Worm (Caenorhabditis elegans) whole organism, early embryonic: ENCODE data around the gene srj-37.

Experiments used
- B0310.2 ChIP-seq: sonication (generic microtip); optimal IDR thresholded peaks from 2 replicates; lab custom pipeline; 2016; ENCODE audit warnings: mild to moderate bottlenecking, missing genetic modification characterization, missing compliant biosample characterization
- F13C5.2 ChIP-seq: sonication (generic microtip); optimal IDR thresholded peaks from 2 replicates; lab custom pipeline; 2017; ENCODE audit warnings: mild to moderate bottlenecking, missing genetic modification characterization, inconsistent platforms, missing compliant biosample characterization
- aly-1 ChIP-seq: sonication (generic microtip); optimal IDR thresholded peaks from 2 replicates; lab custom pipeline; 2016; ENCODE audit warnings: missing genetic modification characterization, missing compliant biosample characterization
- ama-1 ChIP-seq: fragments of 150-350 bp; optimal IDR thresholded peaks from 2 replicates; lab custom pipeline; 2014
- ceh-13 ChIP-seq: fragments of 200-800 bp; sonication (Bioruptor generic); optimal IDR thresholded peaks from 2 replicates; lab custom pipeline; 2018; ENCODE audit warnings: mild to moderate bottlenecking, missing genetic modification characterization, missing compliant biosample characterization
- ceh-36 ChIP-seq: sonication (generic microtip); optimal IDR thresholded peaks from 2 replicates; lab custom pipeline; 2016; ENCODE audit warnings: missing genetic modification characterization, inconsistent platforms, missing compliant biosample characterization
- ets-7 ChIP-seq: sonication (generic microtip); optimal IDR thresholded peaks from 2 replicates; lab custom pipeline; 2016; ENCODE audit warnings: missing genotype, missing genetic modification characterization, missing compliant biosample characterization
- flt-1 ChIP-seq: fragments of 200-800 bp; sonication (Bioruptor generic); IDR thresholded peaks from 2 replicates; pipeline ENCODE4 v1.3.6; 2022; ENCODE audit warnings: missing genetic modification characterization, missing compliant biosample characterization
- hmbx-1 ChIP-seq: sonication (generic microtip); optimal IDR thresholded peaks from 2 replicates; lab custom pipeline; 2016; ENCODE audit warnings: mild to moderate bottlenecking, missing genetic modification characterization, missing compliant biosample characterization
- hmg-4 ChIP-seq: fragments of 200-800 bp; sonication (Bioruptor generic); optimal IDR thresholded peaks from 2 replicates; lab custom pipeline; 2018; ENCODE audit warnings: mild to moderate bottlenecking, missing genetic modification characterization, missing compliant biosample characterization
- hnd-1 ChIP-seq: sonication (generic microtip); optimal IDR thresholded peaks from 2 replicates; lab custom pipeline; 2016; ENCODE audit warnings: missing genetic modification characterization, missing compliant biosample characterization
- pes-1 ChIP-seq: fragments of 200-800 bp; sonication (Bioruptor generic); IDR thresholded peaks from 2 replicates; pipeline ENCODE4 v1.3.6; 2022; ENCODE audit warnings: missing genetic modification reagents, missing genetic modification characterization, missing compliant biosample characterization
- scrt-1 ChIP-seq: fragments of 200-800 bp; sonication (Bioruptor generic); IDR thresholded peaks from 2 replicates; pipeline ENCODE4 v1.3.6; 2022; ENCODE audit warnings: missing genetic modification characterization, missing compliant biosample characterization
- sea-1 ChIP-seq: fragments of 200-800 bp; sonication (Bioruptor generic); conservative IDR thresholded peaks from 2 replicates; pipeline ENCODE4 v1.3.6; 2022; ENCODE audit warnings: missing genetic modification characterization, missing compliant biosample characterization
- tbx-11 ChIP-seq: fragments of 200-800 bp; sonication (Bioruptor generic); IDR thresholded peaks from 2 replicates; pipeline ENCODE4 v1.3.6; 2022; ENCODE audit warnings: missing genetic modification characterization, missing compliant biosample characterization
- tbx-37 ChIP-seq: fragments of 200-800 bp; sonication (Bioruptor generic); conservative IDR thresholded peaks from 2 replicates; pipeline ENCODE4 v1.3.6; 2022; ENCODE audit warnings: missing genetic modification reagents, missing genetic modification characterization, missing compliant biosample characterization
- tra-4 ChIP-seq: sonication (generic microtip); optimal IDR thresholded peaks from 2 replicates; lab custom pipeline; 2017; ENCODE audit warnings: missing genetic modification characterization, missing compliant biosample characterization

Gene srj-37

DNA sequence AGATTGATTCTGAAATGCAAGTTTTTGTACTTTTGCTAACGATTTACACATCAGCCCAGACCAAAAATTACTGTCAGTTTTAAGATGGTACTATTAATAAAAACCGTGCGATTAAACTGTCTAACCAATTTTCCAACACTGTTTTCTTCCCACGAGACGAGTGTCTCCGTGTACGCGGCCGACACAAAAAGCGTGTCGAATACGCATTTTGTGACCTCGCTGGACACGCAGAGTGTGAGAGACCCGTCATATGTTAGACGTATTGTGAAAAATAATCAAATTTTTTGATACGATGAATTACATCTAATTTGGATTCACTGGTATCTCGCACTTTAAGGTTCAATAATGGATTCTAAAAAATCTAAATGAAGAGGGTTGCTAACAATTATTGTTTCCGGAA is 2.8 kb upstream of the srj-37 start:
- TF ChIP-seq hmg-4 (GFP tag; lab: Kevin White, UChicago) (no peak), scrt-1 (no peak), flt-1 (GFP tag; lab: Robert Waterston, UW) (no peak), pes-1 (no peak), ceh-36 (tag; lab: Kevin White, UChicago) (no peak), tbx-11 (no peak), F13C5.2 (tag; lab: Kevin White, UChicago) (no peak), ceh-13 (GFP tag; lab: Kevin White, UChicago) (no peak), ets-7 (tag; lab: Kevin White, UChicago) (no peak), hnd-1 (tag; lab: Kevin White, UChicago) (no peak), ama-1 (lab: Kevin White, UChicago) (no peak), tbx-37 (GFP tag; lab: Robert Waterston, UW) (no peak), tra-4 (tag; lab: Kevin White, UChicago) (no peak), hmbx-1 (tag; lab: Kevin White, UChicago) (no peak), B0310.2 (no peak)

DNA sequence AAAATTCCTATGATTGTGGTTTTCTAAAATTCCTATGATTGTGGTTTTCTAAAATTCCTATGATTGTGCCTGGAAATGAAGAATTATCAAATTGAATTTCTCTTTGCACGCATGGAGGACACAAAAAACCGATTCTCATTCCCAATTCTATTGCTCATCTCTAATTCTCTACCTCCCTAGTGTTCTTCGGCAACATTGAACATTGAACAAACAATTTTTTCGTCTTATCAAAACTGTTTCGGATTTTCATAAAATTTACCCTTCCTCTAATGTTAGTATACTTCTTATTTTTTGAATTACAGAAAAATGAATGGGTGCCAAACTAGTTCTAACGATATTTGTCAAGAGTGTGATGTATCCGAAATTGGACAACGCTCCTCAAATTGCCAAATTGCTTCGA is 2.1 kb upstream of the srj-37 start, which contains the start of gene pals-31:
pals-31 (plus strand) TSS at position 301 of the 400 bp plus-strand sequence.
- TF ChIP-seq flt-1 (GFP tag; lab: Robert Waterston, UW) (no peak), hnd-1 (tag; lab: Kevin White, UChicago) (no peak), ama-1 (lab: Kevin White, UChicago) (no peak), B0310.2 (no peak), hmg-4 (GFP tag; lab: Kevin White, UChicago) (no peak), ceh-13 (GFP tag; lab: Kevin White, UChicago) (no peak), tbx-37 (GFP tag; lab: Robert Waterston, UW) (no peak), hmbx-1 (tag; lab: Kevin White, UChicago) (no peak), tbx-11 (no peak), F13C5.2 (tag; lab: Kevin White, UChicago) (no peak), aly-1 (tag; lab: Kevin White, UChicago) (no peak), scrt-1 (no peak), sea-1 (no peak), tra-4 (tag; lab: Kevin White, UChicago) (no peak), pes-1 (no peak), ceh-36 (tag; lab: Kevin White, UChicago) (no peak), ets-7 (tag; lab: Kevin White, UChicago) (no peak)

DNA sequence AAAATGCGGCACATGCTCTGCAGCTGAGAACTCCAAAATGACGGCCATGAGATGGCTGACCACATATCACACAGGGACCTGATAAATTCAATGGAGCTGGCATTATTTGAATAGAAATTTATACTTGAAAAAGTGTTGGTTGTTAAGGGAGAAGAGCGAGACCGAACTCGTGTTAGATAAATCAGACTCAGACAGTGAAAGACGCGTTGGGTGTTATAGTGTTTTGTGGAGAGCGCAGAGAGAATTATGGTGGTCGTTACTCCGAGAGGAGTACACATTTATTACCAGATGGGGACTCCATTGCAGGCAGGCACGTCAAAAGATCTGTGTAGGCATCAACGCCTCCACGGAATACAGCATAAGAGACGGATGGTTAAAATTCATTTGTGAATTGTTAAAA is 4.3 kb downstream of the srj-37 start, which contains the start of gene nhr-190:
nhr-190 (minus strand) TSS at position 175 of the 400 bp plus-strand sequence.
- TF ChIP-seq hmg-4 (GFP tag; lab: Kevin White, UChicago) (no peak), tbx-11 (no peak), hmbx-1 (tag; lab: Kevin White, UChicago) (no peak), sea-1 (no peak), ceh-13 (GFP tag; lab: Kevin White, UChicago) (no peak), tbx-37 (GFP tag; lab: Robert Waterston, UW) (no peak), ets-7 (tag; lab: Kevin White, UChicago) (no peak), aly-1 (tag; lab: Kevin White, UChicago) (no peak), B0310.2 (no peak), ceh-36 (tag; lab: Kevin White, UChicago) (no peak), F13C5.2 (tag; lab: Kevin White, UChicago) (no peak), scrt-1 (no peak), ama-1 (lab: Kevin White, UChicago) (no peak), pes-1 (no peak), flt-1 (GFP tag; lab: Robert Waterston, UW) (no peak), tra-4 (tag; lab: Kevin White, UChicago) (no peak), hnd-1 (tag; lab: Kevin White, UChicago) (no peak)

DNA sequence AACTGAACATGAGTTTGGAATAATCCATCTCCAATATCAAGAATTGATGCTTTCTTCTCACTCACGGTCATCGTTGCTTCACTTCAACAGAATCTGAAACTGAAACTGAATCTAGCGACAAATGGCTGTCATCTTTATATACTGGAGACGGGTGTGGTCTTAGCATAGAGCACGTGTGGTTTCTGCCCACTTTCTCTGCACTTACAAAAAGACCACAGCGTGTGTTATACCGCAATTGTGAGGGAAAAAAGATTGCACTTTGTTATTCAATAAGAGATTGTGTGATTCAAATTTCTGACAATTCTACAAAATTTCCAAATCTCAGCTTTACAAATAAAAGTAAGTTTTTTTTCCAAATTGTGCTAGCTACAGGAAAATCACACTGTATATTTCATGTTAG is 7.7 kb downstream of the srj-37 start, which contains the start of gene F48G7.12:
F48G7.12 (minus strand) TSS at position 101 of the 400 bp plus-strand sequence.
- TF ChIP-seq tbx-37 (GFP tag; lab: Robert Waterston, UW), result no peak
- TF ChIP-seq tra-4 (tag; lab: Kevin White, UChicago), result no peak
- no peak for TF ChIP-seq hnd-1 (tag; lab: Kevin White, UChicago)
- no peak for TF ChIP-seq F13C5.2 (tag; lab: Kevin White, UChicago)
- TF ChIP-seq ceh-13 (GFP tag; lab: Kevin White, UChicago), result no peak
- TF ChIP-seq ceh-36 (tag; lab: Kevin White, UChicago), result no peak
- no peak for TF ChIP-seq tbx-11
- TF ChIP-seq aly-1 (tag; lab: Kevin White, UChicago), result no peak
- TF ChIP-seq hmbx-1 (tag; lab: Kevin White, UChicago), result no peak
- no peak for TF ChIP-seq scrt-1
- no peak for TF ChIP-seq ets-7 (tag; lab: Kevin White, UChicago)

DNA sequence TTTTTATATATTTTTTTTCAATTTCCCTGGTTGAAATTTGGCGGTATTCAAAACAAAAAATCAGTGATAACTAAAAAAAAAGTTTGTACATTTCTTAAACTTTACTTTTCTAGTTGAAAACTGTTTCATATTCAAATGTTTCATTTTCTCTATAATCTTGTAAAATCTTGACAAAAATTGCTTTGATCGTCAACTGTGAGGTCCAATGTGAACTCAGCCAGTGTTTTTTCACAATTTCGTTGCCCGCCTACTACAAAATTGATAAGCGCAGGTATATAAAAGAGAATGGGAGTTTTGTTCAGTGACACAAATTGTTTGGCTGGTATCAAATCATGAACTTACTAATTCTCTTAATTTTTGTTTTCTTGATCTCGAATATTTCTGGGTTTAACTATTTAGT is 8.5 kb downstream of the srj-37 start, which contains the start of gene ugt-42:
ugt-42 (plus strand) TSS at position 301 of the 400 bp plus-strand sequence.
- no peak for TF ChIP-seq ceh-13 (GFP tag; lab: Kevin White, UChicago)
- TF ChIP-seq sea-1, result no peak
- no peak for TF ChIP-seq tra-4 (tag; lab: Kevin White, UChicago)

DNA sequence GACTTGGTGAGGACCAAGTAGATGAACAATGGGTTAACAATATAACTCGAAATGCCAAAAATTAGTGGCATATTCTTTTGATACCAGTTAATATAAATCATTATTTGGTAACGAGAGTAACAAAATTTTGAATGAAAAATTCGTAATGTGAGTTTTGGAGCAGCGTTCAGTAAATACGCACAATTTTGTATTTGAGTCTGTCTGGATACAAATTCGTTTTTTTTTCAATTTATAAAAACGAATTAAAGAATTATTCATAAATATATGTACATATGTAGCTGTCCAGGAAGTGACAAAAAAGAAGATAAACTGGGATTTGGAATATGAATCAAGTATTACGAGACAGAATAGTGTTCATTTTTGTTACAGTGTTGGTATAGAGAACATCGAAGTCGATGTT is 14.5 kb downstream of the srj-37 start, which contains the start of gene srj-5:
srj-5 (minus strand) TSS at position 101 of the 400 bp plus-strand sequence.
- no peak for TF ChIP-seq B0310.2
- TF ChIP-seq pes-1, result no peak
- no peak for TF ChIP-seq hmbx-1 (tag; lab: Kevin White, UChicago)
- TF ChIP-seq F13C5.2 (tag; lab: Kevin White, UChicago), result no peak
- no peak for TF ChIP-seq tbx-11
- TF ChIP-seq hmg-4 (GFP tag; lab: Kevin White, UChicago), result no peak
- no peak for TF ChIP-seq flt-1 (GFP tag; lab: Robert Waterston, UW)
- TF ChIP-seq aly-1 (tag; lab: Kevin White, UChicago), result no peak
- TF ChIP-seq ama-1 (lab: Kevin White, UChicago), result no peak
- no peak for TF ChIP-seq tra-4 (tag; lab: Kevin White, UChicago)
- TF ChIP-seq scrt-1, result no peak
- no peak for TF ChIP-seq ceh-36 (tag; lab: Kevin White, UChicago)
- TF ChIP-seq sea-1, result no peak
- TF ChIP-seq ceh-13 (GFP tag; lab: Kevin White, UChicago), result no peak
- no peak for TF ChIP-seq hnd-1 (tag; lab: Kevin White, UChicago)
- no peak for TF ChIP-seq ets-7 (tag; lab: Kevin White, UChicago)
- TF ChIP-seq tbx-37 (GFP tag; lab: Robert Waterston, UW), result no peak

DNA sequence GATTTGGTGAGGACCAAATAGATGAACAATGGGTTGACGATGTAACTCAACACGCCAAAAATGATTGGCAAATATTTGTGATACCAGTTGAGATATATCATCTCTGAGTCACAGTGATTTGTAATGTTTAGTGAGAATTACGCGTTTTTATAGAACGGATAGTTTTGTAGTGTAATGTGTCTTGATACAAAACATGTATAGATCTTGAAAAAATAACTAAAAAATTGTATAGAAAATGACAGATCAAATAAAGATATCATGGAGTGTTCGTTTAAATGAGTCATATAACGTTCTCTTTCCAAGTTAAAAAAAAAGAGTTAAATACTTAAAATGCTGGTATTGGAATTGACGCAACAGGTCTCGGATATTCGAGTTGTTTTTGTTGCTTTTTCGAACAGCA is 16.0 kb downstream of the srj-37 start, which contains the start of gene srj-6:
srj-6 (minus strand) TSS at position 101 of the 400 bp plus-strand sequence.
- TF ChIP-seq aly-1 (tag; lab: Kevin White, UChicago) (no peak), B0310.2 (no peak), pes-1 (no peak), hnd-1 (tag; lab: Kevin White, UChicago) (no peak), ceh-36 (tag; lab: Kevin White, UChicago) (no peak), tra-4 (tag; lab: Kevin White, UChicago) (no peak), ets-7 (tag; lab: Kevin White, UChicago) (no peak), ama-1 (lab: Kevin White, UChicago) (no peak), ceh-13 (GFP tag; lab: Kevin White, UChicago) (no peak), tbx-11 (no peak), tbx-37 (GFP tag; lab: Robert Waterston, UW) (no peak)
